Worm (Caenorhabditis elegans) whole organism, L2 larva: ENCODE data around the gene tbc-13.

Experiments
- C34F6.9 ChIP-seq: fragments of 150-350 bp; optimal IDR thresholded peaks from 2 replicates; lab custom pipeline; 2014; ENCODE audit warnings: missing biosample characterization, missing genetic modification characterization
- F13H6.1 ChIP-seq: sonication (generic microtip); optimal IDR thresholded peaks from 2 replicates; lab custom pipeline; 2016; ENCODE audit warnings: missing genetic modification characterization, missing compliant biosample characterization
- R02D3.7 ChIP-seq: fragments of 150-350 bp; optimal IDR thresholded peaks from 2 replicates; lab custom pipeline; 2014; ENCODE audit warnings: missing biosample characterization, missing genetic modification characterization
- ZK546.5 ChIP-seq: sonication (generic microtip); optimal IDR thresholded peaks from 2 replicates; lab custom pipeline; 2017; ENCODE audit warnings: missing biosample characterization, missing genetic modification characterization
- alr-1 ChIP-seq: fragments of 150-350 bp; optimal IDR thresholded peaks from 2 replicates; lab custom pipeline; 2014; ENCODE audit warnings: missing biosample characterization, missing genetic modification characterization
- aly-2 ChIP-seq: fragments of 150-350 bp; optimal IDR thresholded peaks from 2 replicates; lab custom pipeline; 2014; ENCODE audit warnings: missing biosample characterization, missing genetic modification characterization
- ama-1 ChIP-seq: fragments of 150-350 bp; optimal IDR thresholded peaks from 2 replicates; lab custom pipeline; 2018; ENCODE audit warnings: inconsistent platforms
- blmp-1 ChIP-seq: sonication (generic microtip); optimal IDR thresholded peaks from 2 replicates; lab custom pipeline; 2017; ENCODE audit warnings: missing genetic modification characterization, mild to moderate bottlenecking, missing compliant biosample characterization, antibody characterized with exemption, moderate library complexity; ENCODE audit not compliant: insufficient read depth
- ceh-82 ChIP-seq: fragments of 150-350 bp; optimal IDR thresholded peaks from 2 replicates; lab custom pipeline; 2014; ENCODE audit warnings: missing biosample characterization, missing genetic modification characterization
- crh-2 ChIP-seq: sonication (generic microtip); optimal IDR thresholded peaks from 2 replicates; lab custom pipeline; 2017; ENCODE audit warnings: missing biosample characterization, missing genetic modification characterization
- dmd-4 ChIP-seq: sonication (generic microtip); optimal IDR thresholded peaks from 2 replicates; lab custom pipeline; 2017; ENCODE audit warnings: missing biosample characterization, missing genetic modification characterization
- egl-27 ChIP-seq: sonication (generic microtip); optimal IDR thresholded peaks from 3 replicates; lab custom pipeline; 2017; ENCODE audit warnings: missing biosample characterization, missing genetic modification reagents, missing genetic modification characterization
- elt-1 ChIP-seq: fragments of 150-350 bp; optimal IDR thresholded peaks from 2 replicates; lab custom pipeline; 2014; ENCODE audit warnings: missing biosample characterization, missing genetic modification characterization
- elt-3 ChIP-seq: sonication (generic microtip); optimal IDR thresholded peaks from 2 replicates; lab custom pipeline; 2017; ENCODE audit warnings: missing biosample characterization, missing genetic modification characterization
- fos-1 ChIP-seq: fragments of 150-350 bp; optimal IDR thresholded peaks from 2 replicates; lab custom pipeline; 2014; ENCODE audit warnings: missing biosample characterization, missing genetic modification characterization
- gmeb-1 ChIP-seq: fragments of 150-350 bp; optimal IDR thresholded peaks from 2 replicates; lab custom pipeline; 2014; ENCODE audit warnings: missing biosample characterization, missing genetic modification characterization
- lin-11 ChIP-seq: fragments of 150-350 bp; sonication (generic microtip); optimal IDR thresholded peaks from 2 replicates; lab custom pipeline; 2014; ENCODE audit warnings: missing biosample characterization, missing genetic modification characterization, inconsistent platforms, mixed read lengths
- lin-13 ChIP-seq: fragments of 150-350 bp; optimal IDR thresholded peaks from 2 replicates; lab custom pipeline; 2014; ENCODE audit warnings: missing biosample characterization, missing genetic modification reagents, missing genetic modification characterization
- lsy-2 ChIP-seq, 2 experiments: fragments of 150-350 bp in 1 of 2; sonication (generic microtip) in 1 of 2; optimal IDR thresholded peaks; 2 replicates each; lab custom pipeline; 2014 to 2017; ENCODE audit warnings: missing biosample characterization in 2 of 2, missing genetic modification characterization in 2 of 2
- mab-5 ChIP-seq: fragments of 150-350 bp; optimal IDR thresholded peaks from 2 replicates; lab custom pipeline; 2014; ENCODE audit warnings: missing biosample characterization, missing genetic modification characterization
- mbf-1 ChIP-seq: sonication (generic microtip); optimal IDR thresholded peaks from 2 replicates; lab custom pipeline; 2017; ENCODE audit warnings: missing biosample characterization, missing genetic modification characterization
- mdl-1 ChIP-seq, 2 experiments: fragments of 150-350 bp in 1 of 2; sonication (generic microtip) in 1 of 2; optimal IDR thresholded peaks; 2 replicates each; lab custom pipeline; 2017; ENCODE audit warnings: missing biosample characterization in 2 of 2, missing genetic modification characterization in 2 of 2
- nhr-10 ChIP-seq: sonication (generic microtip); optimal IDR thresholded peaks from 2 replicates; lab custom pipeline; 2017; ENCODE audit warnings: missing biosample characterization, missing genetic modification characterization
- nhr-129 ChIP-seq: fragments of 150-350 bp; optimal IDR thresholded peaks from 2 replicates; lab custom pipeline; 2014; ENCODE audit warnings: missing biosample characterization, missing genetic modification characterization
- nhr-21 ChIP-seq: fragments of 150-350 bp; optimal IDR thresholded peaks from 2 replicates; lab custom pipeline; 2014; ENCODE audit warnings: missing biosample characterization, missing genetic modification characterization
- nhr-237 ChIP-seq: fragments of 150-350 bp; optimal IDR thresholded peaks from 2 replicates; lab custom pipeline; 2014; ENCODE audit warnings: missing biosample characterization, missing genetic modification characterization
- nhr-25 ChIP-seq: fragments of 150-350 bp; sonication (generic microtip); optimal IDR thresholded peaks from 3 replicates; lab custom pipeline; 2014; ENCODE audit warnings: missing biosample characterization, missing genetic modification characterization
- nhr-6 ChIP-seq: fragments of 150-350 bp; optimal IDR thresholded peaks from 2 replicates; lab custom pipeline; 2014; ENCODE audit warnings: missing biosample characterization, missing genetic modification characterization
- nhr-77 ChIP-seq: fragments of 150-350 bp; optimal IDR thresholded peaks from 2 replicates; lab custom pipeline; 2014; ENCODE audit warnings: missing biosample characterization, missing genetic modification characterization
- peb-1 ChIP-seq: fragments of 150-350 bp; optimal IDR thresholded peaks from 2 replicates; lab custom pipeline; 2014; ENCODE audit warnings: missing biosample characterization, missing genetic modification characterization
- sem-4 ChIP-seq: fragments of 150-350 bp; optimal IDR thresholded peaks from 2 replicates; lab custom pipeline; 2014; ENCODE audit warnings: missing biosample characterization, missing genetic modification reagents, missing genetic modification characterization
- sma-3 ChIP-seq: sonication (generic microtip); optimal IDR thresholded peaks from 2 replicates; lab custom pipeline; 2016; ENCODE audit warnings: missing genetic modification reagents, missing genetic modification characterization, missing compliant biosample characterization
- sma-9 ChIP-seq, 2 experiments: fragments of 150-350 bp in 1 of 2; sonication (generic microtip) in 1 of 2; optimal IDR thresholded peaks; 2 replicates each; lab custom pipeline; 2014 to 2016; ENCODE audit warnings: missing genetic modification characterization in 2 of 2, mild to moderate bottlenecking in 1 of 2, missing biosample characterization in 1 of 2, missing compliant biosample characterization in 1 of 2, missing genetic modification reagents in 1 of 2, moderate library complexity in 1 of 2
- snpc-4 ChIP-seq: fragments of 150-350 bp; optimal IDR thresholded peaks from 2 replicates; lab custom pipeline; 2014; ENCODE audit warnings: missing biosample characterization, missing genetic modification characterization
- unc-39 ChIP-seq: fragments of 150-350 bp; optimal IDR thresholded peaks from 2 replicates; lab custom pipeline; 2014; ENCODE audit warnings: missing biosample characterization, missing genetic modification characterization
- unc-55 ChIP-seq: fragments of 150-350 bp; sonication (generic microtip); optimal IDR thresholded peaks from 3 replicates; lab custom pipeline; 2014; ENCODE audit warnings: missing biosample characterization, missing genetic modification reagents, missing genetic modification characterization
- zag-1 ChIP-seq: fragments of 150-350 bp; optimal IDR thresholded peaks from 2 replicates; lab custom pipeline; 2014; ENCODE audit warnings: missing biosample characterization, missing genetic modification characterization
- ztf-1 ChIP-seq: fragments of 200-800 bp; sonication (Bioruptor generic); conservative IDR thresholded peaks from 2 replicates; pipeline ENCODE4 v1.3.6; 2022; ENCODE audit warnings: missing genetic modification characterization, missing compliant biosample characterization
- ztf-11 ChIP-seq: sonication (generic microtip); optimal IDR thresholded peaks from 2 replicates; lab custom pipeline; 2017; ENCODE audit warnings: missing biosample characterization, missing genetic modification characterization

The tbc-13 gene

ce11 chrX:12446572-12446971, 38.3 kb upstream of the tbc-13 start:
- TF ChIP-seq sma-9 (GFP tag; optimal IDR thresholded peaks at IDR 0.05; lab: Kevin White, UChicago) (peak; percentile 43), sma-9 (tag; optimal IDR thresholded peaks at IDR 0.05; lab: Kevin White, UChicago) (no peak), F13H6.1 (tag; lab: Kevin White, UChicago) (no peak), fos-1 (tag; lab: Kevin White, UChicago) (peak; percentile 44)

ce11 chrX:12449262-12449942, 35.4 kb upstream of the tbc-13 start, which contains the start of gene T18D3.6:
TSS of gene T18D3.6 (plus strand) at chrX:12449892.
- TF ChIP-seq alr-1 (tag; lab: Kevin White, UChicago) (no peak), elt-1 (no peak), sma-9 (GFP tag; optimal IDR thresholded peaks at IDR 0.05; lab: Kevin White, UChicago) (no peak), sma-9 (tag; optimal IDR thresholded peaks at IDR 0.05; lab: Kevin White, UChicago) (no peak), unc-39 (tag; lab: Kevin White, UChicago) (no peak), dmd-4 (tag; lab: Kevin White, UChicago) (no peak), snpc-4 (tag; lab: Kevin White, UChicago) (no peak), lsy-2 (tag; optimal IDR thresholded peaks at IDR 0.05; lab: Kevin White, UChicago) (no peak), ZK546.5 (tag; lab: Kevin White, UChicago) (no peak), lin-11 (tag; lab: Kevin White, UChicago) (no peak), fos-1 (tag; lab: Kevin White, UChicago) (peak; percentile 33), F13H6.1 (tag; lab: Kevin White, UChicago) (no peak), peb-1 (tag; lab: Kevin White, UChicago) (no peak), ztf-1 (no peak), mdl-1 (tag; optimal IDR thresholded peaks at IDR 0.05; lab: Kevin White, UChicago) (no peak), blmp-1 (tag; lab: Kevin White, UChicago) (no peak), zag-1 (tag; lab: Kevin White, UChicago) (no peak), nhr-25 (tag; lab: Kevin White, UChicago) (peak; percentile 9)

- no peak for TF ChIP-seq mdl-1 (tag; optimal IDR thresholded peaks at IDR 0.05; lab: Kevin White, UChicago)
- no peak for TF ChIP-seq ceh-82 (tag; lab: Kevin White, UChicago)
- no peak for TF ChIP-seq nhr-77 (tag; lab: Kevin White, UChicago)
- no peak for TF ChIP-seq egl-27
Observed at ce11 chrX:12451258-12451657, 33.6 kb upstream of the tbc-13 start.

ce11 chrX:12452143-12452570, 32.7 kb upstream of the tbc-13 start:
- TF ChIP-seq sma-3 (GFP tag; lab: Kevin White, UChicago): no peak
- TF ChIP-seq nhr-237 (tag; lab: Kevin White, UChicago): no peak
- TF ChIP-seq nhr-21 (tag; lab: Kevin White, UChicago): no peak
- no peak for TF ChIP-seq elt-3
- no peak for TF ChIP-seq aly-2 (tag; lab: Kevin White, UChicago)
- TF ChIP-seq lin-13 (GFP tag; lab: Kevin White, UChicago): no peak
- no peak for TF ChIP-seq zag-1 (tag; lab: Kevin White, UChicago)
- TF ChIP-seq ceh-82 (tag; lab: Kevin White, UChicago): no peak
- TF ChIP-seq nhr-129 (tag; lab: Kevin White, UChicago): peak; percentile 60
- TF ChIP-seq mab-5 (tag; lab: Kevin White, UChicago): no peak
- TF ChIP-seq unc-39 (tag; lab: Kevin White, UChicago): no peak
- TF ChIP-seq unc-55 (GFP tag; lab: Kevin White, UChicago): peak; percentile 64
- TF ChIP-seq sem-4 (tag; lab: Kevin White, UChicago): peak; percentile 28
- peak; percentile 47 for TF ChIP-seq F13H6.1 (tag; lab: Kevin White, UChicago)
- TF ChIP-seq C34F6.9: peak; percentile 35
- no peak for TF ChIP-seq nhr-6
- no peak for TF ChIP-seq dmd-4 (tag; lab: Kevin White, UChicago)
- TF ChIP-seq lsy-2 (tag; optimal IDR thresholded peaks at IDR 0.05; lab: Kevin White, UChicago): peak; percentile 22 to 40
- TF ChIP-seq crh-2 (tag; lab: Kevin White, UChicago): no peak
- TF ChIP-seq alr-1 (tag; lab: Kevin White, UChicago): no peak
- no peak for TF ChIP-seq ama-1 (lab: Kevin White, UChicago)
- TF ChIP-seq gmeb-1 (tag; lab: Kevin White, UChicago): no peak
- TF ChIP-seq ztf-11 (tag; lab: Kevin White, UChicago): no peak
- no peak for TF ChIP-seq ztf-1
- TF ChIP-seq sma-9 (GFP tag; optimal IDR thresholded peaks at IDR 0.05; lab: Kevin White, UChicago): peak; percentile 3
- no peak for TF ChIP-seq sma-9 (tag; optimal IDR thresholded peaks at IDR 0.05; lab: Kevin White, UChicago)
- TF ChIP-seq blmp-1 (tag; lab: Kevin White, UChicago): no peak
- TF ChIP-seq mbf-1 (tag; lab: Kevin White, UChicago): no peak
- no peak for TF ChIP-seq R02D3.7 (tag; lab: Kevin White, UChicago)
- no peak for TF ChIP-seq nhr-10
- TF ChIP-seq nhr-77 (tag; lab: Kevin White, UChicago): no peak
- TF ChIP-seq fos-1 (tag; lab: Kevin White, UChicago): peak; percentile 31
